Worm (Caenorhabditis elegans): ENCODE results near the gene let-413.

Gene let-413

ce11 chrV:8018919-8019318 is 41.3 kb upstream of the let-413 start:
- TF ChIP-seq elt-2 (tag; optimal IDR thresholded peaks at IDR 0.05) (peak; percentile 64), pqm-1 (tag; optimal IDR thresholded peaks at IDR 0.05) (peak; percentile 22), fkh-2 (tag; optimal IDR thresholded peaks at IDR 0.05) (no peak)

ce11 chrV:8017924-8018323 is 40.3 kb upstream of the let-413 start:
- TF ChIP-seq elt-2 (tag; optimal IDR thresholded peaks at IDR 0.05): peak; percentile 96
- peak; percentile 6 for TF ChIP-seq jun-1 (tag; optimal IDR thresholded peaks at IDR 0.05)
- TF ChIP-seq pha-4 (tag; optimal IDR thresholded peaks at IDR 0.05): peak; percentile 31
- TF ChIP-seq tbx-2 (tag; optimal IDR thresholded peaks at IDR 0.05): no peak
- TF ChIP-seq hmg-11 (tag; optimal IDR thresholded peaks at IDR 0.05): no peak
- no peak for TF ChIP-seq nhr-23 (tag; optimal IDR thresholded peaks at IDR 0.05)
- TF ChIP-seq daf-12 (tag; optimal IDR thresholded peaks at IDR 0.05): no peak
- no peak for TF ChIP-seq sea-2 (GFP tag; optimal IDR thresholded peaks at IDR 0.05)
- TF ChIP-seq pqm-1 (tag; optimal IDR thresholded peaks at IDR 0.05): peak; percentile 92
- no peak for TF ChIP-seq ceh-28 (tag; optimal IDR thresholded peaks at IDR 0.05)

DNA sequence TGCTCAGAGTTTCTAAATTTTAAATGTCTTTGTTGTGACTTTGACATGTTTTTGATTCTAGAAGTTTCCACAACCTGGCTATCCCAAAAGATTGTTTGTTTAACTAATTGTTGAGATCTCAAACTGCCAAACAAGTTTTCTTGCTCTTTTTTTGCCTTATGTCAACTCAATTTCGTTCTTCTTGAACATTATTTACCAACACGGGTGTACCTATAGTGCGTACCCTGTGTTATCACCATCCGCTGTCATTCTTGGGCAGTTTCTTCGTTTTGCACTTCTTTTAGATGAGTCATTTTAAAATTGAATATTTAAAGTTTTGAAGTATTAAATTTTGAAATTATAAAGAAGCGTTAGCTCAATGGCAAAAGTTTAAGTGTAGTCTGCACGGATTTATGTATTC is 39.4 kb upstream of the let-413 start, which contains the start of gene sptl-2:
Gene sptl-2 (plus strand): TSS at position 280 of the 400 bp plus-strand sequence.
- no peak for TF ChIP-seq nfya-1 (tag; optimal IDR thresholded peaks at IDR 0.05; ENCODE audit: insufficient read depth)
- TF ChIP-seq nhr-43 (tag; optimal IDR thresholded peaks at IDR 0.05; ENCODE audit: poor library complexity, severe bottlenecking): no peak
- TF ChIP-seq skn-1 (tag; optimal IDR thresholded peaks at IDR 0.05): no peak
- TF ChIP-seq pha-4 (tag; optimal IDR thresholded peaks at IDR 0.05): peak; percentile 67
- no peak for TF ChIP-seq unc-62 (GFP tag; optimal IDR thresholded peaks at IDR 0.05)
- peak; percentile 29 for TF ChIP-seq elt-2 (tag; optimal IDR thresholded peaks at IDR 0.05)

DNA sequence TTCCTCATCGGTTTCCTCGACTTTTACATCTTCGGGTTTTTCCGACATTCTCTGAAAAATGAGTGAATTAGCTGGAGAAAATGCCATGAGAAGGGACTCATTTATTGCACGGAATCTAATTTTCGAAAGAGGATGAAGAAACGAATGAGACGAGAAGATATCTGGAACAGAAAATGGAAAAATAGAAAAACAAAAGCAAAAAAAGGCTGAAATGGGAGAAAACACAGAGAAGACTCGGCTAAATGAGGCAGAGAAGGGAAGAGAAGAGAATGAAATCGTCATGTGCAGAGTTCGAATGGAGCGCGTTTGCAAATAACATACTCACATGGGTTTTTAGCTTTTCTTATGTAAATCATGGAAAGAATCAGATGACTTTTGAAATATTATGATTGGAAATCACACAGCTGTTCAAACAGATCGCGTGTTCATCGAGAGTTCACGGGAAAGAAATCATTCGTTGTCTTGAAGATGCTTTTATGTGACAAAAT is 36.4 kb upstream of the let-413 start, which contains the start of gene Y97E10AR.6:
Gene Y97E10AR.6 (minus strand): TSS at position 51 of the 488 bp plus-strand sequence.
- TF ChIP-seq aly-2 (tag; optimal IDR thresholded peaks at IDR 0.05): no peak
- TF ChIP-seq eor-1 (tag; optimal IDR thresholded peaks at IDR 0.05): no peak
- TF ChIP-seq pha-4 (tag; optimal IDR thresholded peaks at IDR 0.05): peak; percentile 47
- TF ChIP-seq ceh-9 (tag; optimal IDR thresholded peaks at IDR 0.05): no peak
- peak; percentile 30 for TF ChIP-seq egl-5 (tag; optimal IDR thresholded peaks at IDR 0.05)
- TF ChIP-seq fkh-2 (tag; optimal IDR thresholded peaks at IDR 0.05): no peak
- TF ChIP-seq elt-3 (tag; optimal IDR thresholded peaks at IDR 0.05): no peak
- TF ChIP-seq unc-62 (GFP tag; optimal IDR thresholded peaks at IDR 0.05): no peak
- no peak for TF ChIP-seq unc-39 (tag; optimal IDR thresholded peaks at IDR 0.05)
- no peak for TF ChIP-seq daf-12 (tag; optimal IDR thresholded peaks at IDR 0.05)
- TF ChIP-seq nhr-237 (tag; optimal IDR thresholded peaks at IDR 0.05): no peak
- TF ChIP-seq ceh-82 (tag; optimal IDR thresholded peaks at IDR 0.05): no peak
- no peak for TF ChIP-seq ceh-28 (tag; optimal IDR thresholded peaks at IDR 0.05)
- TF ChIP-seq lin-15B (tag; optimal IDR thresholded peaks at IDR 0.05): peak; percentile 66
- no peak for TF ChIP-seq nhr-12 (tag; optimal IDR thresholded peaks at IDR 0.05)
- no peak for TF ChIP-seq nhr-28 (tag; optimal IDR thresholded peaks at IDR 0.05)
- TF ChIP-seq R02D3.7 (tag; optimal IDR thresholded peaks at IDR 0.05): no peak
- no peak for TF ChIP-seq zag-1 (tag; optimal IDR thresholded peaks at IDR 0.05)
- TF ChIP-seq ZK546.5 (tag; optimal IDR thresholded peaks at IDR 0.05): no peak
- TF ChIP-seq ceh-16 (tag; optimal IDR thresholded peaks at IDR 0.05): no peak
- TF ChIP-seq ama-1 (optimal IDR thresholded peaks at IDR 0.05): peak; percentile 7
- TF ChIP-seq skn-1 (tag; optimal IDR thresholded peaks at IDR 0.05): no peak
- no peak for TF ChIP-seq nhr-77 (tag; optimal IDR thresholded peaks at IDR 0.05)
- peak; percentile 9 for TF ChIP-seq elt-2 (tag; optimal IDR thresholded peaks at IDR 0.05)
- TF ChIP-seq egl-27 (tag; optimal IDR thresholded peaks at IDR 0.05): no peak
- no peak for TF ChIP-seq lsy-12 (tag; optimal IDR thresholded peaks at IDR 0.05)
- no peak for TF ChIP-seq jun-1 (tag; optimal IDR thresholded peaks at IDR 0.05)
- TF ChIP-seq nhr-23 (tag; optimal IDR thresholded peaks at IDR 0.05): no peak
- no peak for TF ChIP-seq hmg-11 (tag; optimal IDR thresholded peaks at IDR 0.05)
- no peak for TF ChIP-seq ztf-11 (tag; optimal IDR thresholded peaks at IDR 0.05)
- no peak for TF ChIP-seq sea-2 (GFP tag; optimal IDR thresholded peaks at IDR 0.05)
- TF ChIP-seq fkh-10 (GFP tag; optimal IDR thresholded peaks at IDR 0.05): no peak
- TF ChIP-seq elt-1 (tag; optimal IDR thresholded peaks at IDR 0.05): no peak
- TF ChIP-seq snpc-4 (tag; optimal IDR thresholded peaks at IDR 0.05): peak; percentile 61
- TF ChIP-seq mdl-1 (tag; optimal IDR thresholded peaks at IDR 0.05): no peak
- no peak for TF ChIP-seq lin-39 (tag; optimal IDR thresholded peaks at IDR 0.05)
- no peak for TF ChIP-seq nhr-67 (tag; optimal IDR thresholded peaks at IDR 0.05)
- TF ChIP-seq nhr-76 (tag; optimal IDR thresholded peaks at IDR 0.05): no peak
- TF ChIP-seq fos-1 (tag; optimal IDR thresholded peaks at IDR 0.05): no peak
- TF ChIP-seq nhr-43 (tag; optimal IDR thresholded peaks at IDR 0.05; ENCODE audit: poor library complexity, severe bottlenecking): no peak
- no peak for TF ChIP-seq ztf-4 (tag; optimal IDR thresholded peaks at IDR 0.05)
- no peak for TF ChIP-seq tbx-2 (tag; optimal IDR thresholded peaks at IDR 0.05)
- TF ChIP-seq mml-1 (tag; optimal IDR thresholded peaks at IDR 0.05): no peak
- no peak for TF ChIP-seq pqm-1 (tag; optimal IDR thresholded peaks at IDR 0.05)
- no peak for TF ChIP-seq nhr-25 (tag; optimal IDR thresholded peaks at IDR 0.05)
